Worm (Caenorhabditis elegans) whole organism, L4/young adult: ENCODE data around the gene F52D2.6.

ENCODE experiments used
- W03F9.2 ChIP-seq: fragments of 150-350 bp; optimal IDR thresholded peaks from 2 replicates; lab custom pipeline; 2014; ENCODE audit warnings: missing biosample characterization, missing genetic modification characterization
- him-1 ChIP-seq: sonication (generic microtip); optimal IDR thresholded peaks from 2 replicates; lab custom pipeline; 2016; ENCODE audit warnings: missing genotype, missing genetic modification reagents, missing genetic modification characterization, missing compliant biosample characterization

ce11 chrX:1964828-1965227, 11.0 kb upstream of the F52D2.6 start:
- TF ChIP-seq W03F9.2 (no peak), him-1 (tag; lab: Kevin White, UChicago) (no peak)
